Worm (Caenorhabditis elegans) whole organism, L2 larva: ENCODE measurements around the gene F11D5.5.

ENCODE experiments used
- C34F6.9 ChIP-seq: fragments of 150-350 bp; optimal IDR thresholded peaks from 2 replicates; lab custom pipeline; 2014; ENCODE audit warnings: missing biosample characterization, missing genetic modification characterization
- F13H6.1 ChIP-seq: sonication (generic microtip); optimal IDR thresholded peaks from 2 replicates; lab custom pipeline; 2016; ENCODE audit warnings: missing genetic modification characterization, missing compliant biosample characterization
- R02D3.7 ChIP-seq: fragments of 150-350 bp; optimal IDR thresholded peaks from 2 replicates; lab custom pipeline; 2014; ENCODE audit warnings: missing biosample characterization, missing genetic modification characterization
- ZK546.5 ChIP-seq: sonication (generic microtip); optimal IDR thresholded peaks from 2 replicates; lab custom pipeline; 2017; ENCODE audit warnings: missing biosample characterization, missing genetic modification characterization
- alr-1 ChIP-seq: fragments of 150-350 bp; optimal IDR thresholded peaks from 2 replicates; lab custom pipeline; 2014; ENCODE audit warnings: missing biosample characterization, missing genetic modification characterization
- ama-1 ChIP-seq: fragments of 150-350 bp; optimal IDR thresholded peaks from 2 replicates; lab custom pipeline; 2018; ENCODE audit warnings: inconsistent platforms
- blmp-1 ChIP-seq: sonication (generic microtip); optimal IDR thresholded peaks from 2 replicates; lab custom pipeline; 2017; ENCODE audit warnings: missing genetic modification characterization, mild to moderate bottlenecking, missing compliant biosample characterization, antibody characterized with exemption, moderate library complexity; ENCODE audit not compliant: insufficient read depth
- ceh-82 ChIP-seq: fragments of 150-350 bp; optimal IDR thresholded peaks from 2 replicates; lab custom pipeline; 2014; ENCODE audit warnings: missing biosample characterization, missing genetic modification characterization
- crh-2 ChIP-seq: sonication (generic microtip); optimal IDR thresholded peaks from 2 replicates; lab custom pipeline; 2017; ENCODE audit warnings: missing biosample characterization, missing genetic modification characterization
- dmd-4 ChIP-seq: sonication (generic microtip); optimal IDR thresholded peaks from 2 replicates; lab custom pipeline; 2017; ENCODE audit warnings: missing biosample characterization, missing genetic modification characterization
- elt-1 ChIP-seq: fragments of 150-350 bp; optimal IDR thresholded peaks from 2 replicates; lab custom pipeline; 2014; ENCODE audit warnings: missing biosample characterization, missing genetic modification characterization
- elt-3 ChIP-seq: sonication (generic microtip); optimal IDR thresholded peaks from 2 replicates; lab custom pipeline; 2017; ENCODE audit warnings: missing biosample characterization, missing genetic modification characterization
- fos-1 ChIP-seq: fragments of 150-350 bp; optimal IDR thresholded peaks from 2 replicates; lab custom pipeline; 2014; ENCODE audit warnings: missing biosample characterization, missing genetic modification characterization
- gmeb-1 ChIP-seq: fragments of 150-350 bp; optimal IDR thresholded peaks from 2 replicates; lab custom pipeline; 2014; ENCODE audit warnings: missing biosample characterization, missing genetic modification characterization
- lin-13 ChIP-seq: fragments of 150-350 bp; optimal IDR thresholded peaks from 2 replicates; lab custom pipeline; 2014; ENCODE audit warnings: missing biosample characterization, missing genetic modification reagents, missing genetic modification characterization
- mab-5 ChIP-seq: fragments of 150-350 bp; optimal IDR thresholded peaks from 2 replicates; lab custom pipeline; 2014; ENCODE audit warnings: missing biosample characterization, missing genetic modification characterization
- mbf-1 ChIP-seq: sonication (generic microtip); optimal IDR thresholded peaks from 2 replicates; lab custom pipeline; 2017; ENCODE audit warnings: missing biosample characterization, missing genetic modification characterization
- mdl-1 ChIP-seq, 2 experiments: fragments of 150-350 bp in 1 of 2; sonication (generic microtip) in 1 of 2; optimal IDR thresholded peaks; 2 replicates each; lab custom pipeline; 2017; ENCODE audit warnings: missing biosample characterization in 2 of 2, missing genetic modification characterization in 2 of 2
- nhr-10 ChIP-seq: sonication (generic microtip); optimal IDR thresholded peaks from 2 replicates; lab custom pipeline; 2017; ENCODE audit warnings: missing biosample characterization, missing genetic modification characterization
- nhr-11 ChIP-seq: fragments of 150-350 bp; optimal IDR thresholded peaks from 2 replicates; lab custom pipeline; 2014; ENCODE audit warnings: missing biosample characterization, missing genetic modification characterization
- nhr-12 ChIP-seq: fragments of 150-350 bp; optimal IDR thresholded peaks from 2 replicates; lab custom pipeline; 2014; ENCODE audit warnings: missing biosample characterization, missing genetic modification characterization
- nhr-21 ChIP-seq: fragments of 150-350 bp; optimal IDR thresholded peaks from 2 replicates; lab custom pipeline; 2014; ENCODE audit warnings: missing biosample characterization, missing genetic modification characterization
- nhr-23 ChIP-seq: fragments of 150-350 bp; optimal IDR thresholded peaks from 2 replicates; lab custom pipeline; 2014; ENCODE audit warnings: missing biosample characterization, missing genetic modification reagents, missing genetic modification characterization
- nhr-237 ChIP-seq: fragments of 150-350 bp; optimal IDR thresholded peaks from 2 replicates; lab custom pipeline; 2014; ENCODE audit warnings: missing biosample characterization, missing genetic modification characterization
- nhr-25 ChIP-seq: fragments of 150-350 bp; sonication (generic microtip); optimal IDR thresholded peaks from 3 replicates; lab custom pipeline; 2014; ENCODE audit warnings: missing biosample characterization, missing genetic modification characterization
- nhr-6 ChIP-seq: fragments of 150-350 bp; optimal IDR thresholded peaks from 2 replicates; lab custom pipeline; 2014; ENCODE audit warnings: missing biosample characterization, missing genetic modification characterization
- nhr-77 ChIP-seq: fragments of 150-350 bp; optimal IDR thresholded peaks from 2 replicates; lab custom pipeline; 2014; ENCODE audit warnings: missing biosample characterization, missing genetic modification characterization
- peb-1 ChIP-seq: fragments of 150-350 bp; optimal IDR thresholded peaks from 2 replicates; lab custom pipeline; 2014; ENCODE audit warnings: missing biosample characterization, missing genetic modification characterization
- sem-4 ChIP-seq: fragments of 150-350 bp; optimal IDR thresholded peaks from 2 replicates; lab custom pipeline; 2014; ENCODE audit warnings: missing biosample characterization, missing genetic modification reagents, missing genetic modification characterization
- skn-1 ChIP-seq: sonication (generic microtip); optimal IDR thresholded peaks from 2 replicates; lab custom pipeline; 2017; ENCODE audit warnings: missing biosample characterization, missing genetic modification characterization
- sma-3 ChIP-seq: sonication (generic microtip); optimal IDR thresholded peaks from 2 replicates; lab custom pipeline; 2016; ENCODE audit warnings: missing genetic modification reagents, missing genetic modification characterization, missing compliant biosample characterization
- sma-9 ChIP-seq, 2 experiments: fragments of 150-350 bp in 1 of 2; sonication (generic microtip) in 1 of 2; optimal IDR thresholded peaks; 2 replicates each; lab custom pipeline; 2014 to 2016; ENCODE audit warnings: missing genetic modification characterization in 2 of 2, mild to moderate bottlenecking in 1 of 2, missing biosample characterization in 1 of 2, missing compliant biosample characterization in 1 of 2, missing genetic modification reagents in 1 of 2, moderate library complexity in 1 of 2
- snpc-4 ChIP-seq: fragments of 150-350 bp; optimal IDR thresholded peaks from 2 replicates; lab custom pipeline; 2014; ENCODE audit warnings: missing biosample characterization, missing genetic modification characterization
- unc-39 ChIP-seq: fragments of 150-350 bp; optimal IDR thresholded peaks from 2 replicates; lab custom pipeline; 2014; ENCODE audit warnings: missing biosample characterization, missing genetic modification characterization
- unc-55 ChIP-seq: fragments of 150-350 bp; sonication (generic microtip); optimal IDR thresholded peaks from 3 replicates; lab custom pipeline; 2014; ENCODE audit warnings: missing biosample characterization, missing genetic modification reagents, missing genetic modification characterization
- ztf-1 ChIP-seq: fragments of 200-800 bp; sonication (Bioruptor generic); conservative IDR thresholded peaks from 2 replicates; pipeline ENCODE4 v1.3.6; 2022; ENCODE audit warnings: missing genetic modification characterization, missing compliant biosample characterization
- ztf-11 ChIP-seq: sonication (generic microtip); optimal IDR thresholded peaks from 2 replicates; lab custom pipeline; 2017; ENCODE audit warnings: missing biosample characterization, missing genetic modification characterization
- ztf-4 ChIP-seq: fragments of 150-350 bp; optimal IDR thresholded peaks from 2 replicates; lab custom pipeline; 2014; ENCODE audit warnings: missing biosample characterization, missing genetic modification characterization

The F11D5.5 gene

DNA sequence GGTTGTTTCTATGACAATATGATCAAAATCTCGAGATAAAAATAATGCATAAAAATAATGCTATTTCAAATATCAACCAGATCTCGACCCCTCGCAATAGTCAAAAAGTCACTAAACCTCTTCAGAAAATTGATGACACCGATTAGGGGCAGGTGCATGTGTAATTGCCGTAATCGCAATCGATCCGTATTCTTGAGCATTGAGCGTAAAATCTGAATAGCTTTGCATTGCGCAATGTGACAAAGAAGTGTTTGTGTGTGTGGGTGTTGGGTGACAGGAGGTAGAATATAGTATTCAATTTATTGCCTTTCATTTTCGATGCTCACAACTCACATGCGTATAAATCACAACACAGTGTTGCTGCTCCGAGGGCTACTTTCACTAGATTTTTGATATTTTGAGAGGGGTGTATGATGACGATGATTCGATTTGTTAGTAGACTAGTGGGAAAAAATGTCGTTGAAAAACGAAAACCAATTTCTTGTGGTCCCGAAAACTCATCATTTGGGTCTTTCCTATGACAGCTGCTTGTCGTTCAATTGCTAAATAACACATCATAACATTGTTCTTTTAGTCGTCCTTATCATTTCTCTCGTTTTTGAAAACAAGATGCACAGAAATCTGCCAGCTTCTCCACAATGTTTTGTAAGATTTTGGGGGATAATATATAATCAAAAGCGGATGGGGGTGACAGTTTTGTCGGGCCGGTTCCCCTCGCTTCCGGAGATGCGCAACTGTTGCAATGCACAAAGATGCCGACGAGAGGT lies 14.2 kb downstream of the F11D5.5 start:
- TF ChIP-seq nhr-25 (tag; lab: Kevin White, UChicago) (no peak), snpc-4 (tag; lab: Kevin White, UChicago) (no peak), crh-2 (tag; lab: Kevin White, UChicago) (no peak), nhr-12 (no peak), gmeb-1 (tag; lab: Kevin White, UChicago) (no peak), nhr-237 (tag; lab: Kevin White, UChicago) (no peak), sma-9 (GFP tag; optimal IDR thresholded peaks at IDR 0.05; lab: Kevin White, UChicago) (no peak), sma-9 (tag; optimal IDR thresholded peaks at IDR 0.05; lab: Kevin White, UChicago) (no peak), R02D3.7 (tag; lab: Kevin White, UChicago) (no peak), dmd-4 (no peak), mbf-1 (tag; lab: Kevin White, UChicago) (no peak), sem-4 (tag; lab: Kevin White, UChicago) (no peak), sma-3 (GFP tag; lab: Kevin White, UChicago) (no peak), unc-55 (GFP tag; lab: Kevin White, UChicago) (no peak), nhr-6 (no peak)

DNA sequence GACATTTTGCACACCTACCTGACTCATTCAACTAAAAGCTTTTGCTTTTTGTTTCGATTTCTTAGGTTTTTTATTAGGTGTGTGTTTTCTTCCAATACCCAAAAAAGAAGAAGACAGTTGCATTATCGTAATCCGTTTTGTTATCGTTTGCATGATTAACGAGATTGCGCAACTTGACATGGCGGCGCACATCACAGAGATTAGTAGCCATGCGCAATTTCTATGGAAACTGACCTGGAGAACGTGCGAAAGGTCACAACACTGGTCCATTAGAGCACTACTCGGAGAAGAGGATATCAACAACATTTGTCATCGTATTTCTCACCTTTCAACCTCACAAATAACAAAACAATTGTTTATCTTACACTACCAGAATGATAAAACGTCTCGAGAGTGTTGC lies 15.0 kb downstream of the F11D5.5 start:
- no peak for TF ChIP-seq skn-1 (tag; lab: Kevin White, UChicago)
- TF ChIP-seq nhr-12, result no peak
- TF ChIP-seq ama-1 (lab: Kevin White, UChicago), result no peak
- TF ChIP-seq nhr-6, result no peak
- no peak for TF ChIP-seq gmeb-1 (tag; lab: Kevin White, UChicago)
- no peak for TF ChIP-seq blmp-1 (tag; lab: Kevin White, UChicago)

DNA sequence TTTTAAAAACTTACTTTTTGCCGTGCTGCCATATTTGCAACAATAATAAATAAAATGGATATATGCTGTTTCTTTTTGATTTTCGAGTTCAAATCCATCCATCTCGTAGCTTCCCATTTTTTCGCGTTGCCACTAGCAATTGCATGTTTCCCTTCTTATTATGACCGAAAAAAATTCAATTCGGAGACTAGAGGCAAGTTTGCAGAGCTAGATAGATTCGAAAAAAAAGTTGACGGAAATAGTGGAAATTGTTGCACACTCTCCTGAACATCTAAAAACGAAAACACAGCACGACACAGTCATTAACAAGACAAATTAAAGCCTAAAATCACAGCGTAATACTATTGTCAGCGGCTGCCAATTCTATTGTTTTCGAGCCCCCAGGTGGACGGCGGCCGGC lies 24.3 kb downstream of the F11D5.5 start, which contains the start of gene F11D5.6:
TSS of gene F11D5.6 (minus strand) at position 101 of the 400 bp plus-strand sequence.
- TF ChIP-seq nhr-77 (no peak), nhr-21 (no peak), sma-9 (GFP tag; optimal IDR thresholded peaks at IDR 0.05; lab: Kevin White, UChicago) (no peak), sma-9 (tag; optimal IDR thresholded peaks at IDR 0.05; lab: Kevin White, UChicago) (no peak), ceh-82 (tag; lab: Kevin White, UChicago) (no peak), peb-1 (no peak), ztf-4 (tag; lab: Kevin White, UChicago) (no peak), dmd-4 (no peak), ZK546.5 (no peak), nhr-11 (tag; lab: Kevin White, UChicago) (no peak), skn-1 (tag; lab: Kevin White, UChicago) (no peak), elt-3 (tag; lab: Kevin White, UChicago) (no peak), nhr-6 (no peak), R02D3.7 (tag; lab: Kevin White, UChicago) (no peak), lin-13 (GFP tag; lab: Kevin White, UChicago) (no peak), nhr-10 (tag; lab: Kevin White, UChicago) (no peak), nhr-237 (tag; lab: Kevin White, UChicago) (no peak), C34F6.9 (tag; lab: Kevin White, UChicago) (no peak)

DNA sequence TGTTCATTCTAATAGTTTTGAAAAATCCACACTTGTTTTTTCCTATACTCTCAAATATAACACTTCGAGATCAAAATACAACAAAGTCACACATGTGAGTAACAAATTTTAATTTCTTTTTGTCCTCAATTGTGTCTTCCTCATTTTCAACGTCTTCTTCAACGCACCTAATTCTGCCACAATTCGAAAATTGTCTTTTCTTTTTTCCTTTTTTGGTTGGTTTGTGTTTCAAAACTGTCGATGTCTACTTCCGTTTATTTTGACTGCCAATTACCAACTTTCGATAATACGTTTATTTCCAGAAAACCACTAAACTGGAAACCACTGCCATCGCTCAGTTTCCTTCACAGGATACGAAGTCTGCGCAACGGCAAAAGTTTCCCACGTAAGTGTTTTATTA lies 31.0 kb downstream of the F11D5.5 start, which contains the start of gene F11D5.1:
TSS of gene F11D5.1 (plus strand) at position 301 of the 400 bp plus-strand sequence.
- TF ChIP-seq mab-5 (tag; lab: Kevin White, UChicago), result no peak
- TF ChIP-seq nhr-11 (tag; lab: Kevin White, UChicago), result no peak
- TF ChIP-seq F13H6.1 (tag; lab: Kevin White, UChicago), result no peak
- no peak for TF ChIP-seq blmp-1 (tag; lab: Kevin White, UChicago)
- TF ChIP-seq R02D3.7 (tag; lab: Kevin White, UChicago), result no peak

DNA sequence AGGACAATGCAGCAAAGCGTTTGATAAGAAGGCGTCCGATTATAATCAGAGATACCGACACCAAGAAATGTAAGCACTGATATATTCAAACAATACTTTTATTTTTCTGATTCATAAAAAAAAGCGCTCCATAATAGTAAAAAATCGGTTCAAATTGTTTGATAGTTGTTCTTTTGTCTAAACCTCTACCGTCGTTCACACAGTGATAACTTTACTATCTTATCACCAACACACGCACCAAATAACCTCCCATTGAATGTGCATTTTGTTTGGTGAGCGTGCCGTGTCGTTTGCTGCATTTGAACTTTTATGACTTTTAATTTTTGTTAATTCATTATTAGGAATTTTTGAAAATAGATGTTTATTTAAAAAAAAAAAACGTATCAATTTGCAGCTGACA lies 32.2 kb downstream of the F11D5.5 start:
- TF ChIP-seq blmp-1 (tag; lab: Kevin White, UChicago) (no peak), elt-3 (tag; lab: Kevin White, UChicago) (no peak), peb-1 (no peak), ZK546.5 (no peak), sma-3 (GFP tag; lab: Kevin White, UChicago) (no peak), ztf-4 (tag; lab: Kevin White, UChicago) (no peak), skn-1 (tag; lab: Kevin White, UChicago) (peak; percentile 36), mab-5 (tag; lab: Kevin White, UChicago) (no peak), sma-9 (GFP tag; optimal IDR thresholded peaks at IDR 0.05; lab: Kevin White, UChicago) (peak; percentile 29), sma-9 (tag; optimal IDR thresholded peaks at IDR 0.05; lab: Kevin White, UChicago) (no peak), alr-1 (tag; lab: Kevin White, UChicago) (no peak), nhr-10 (tag; lab: Kevin White, UChicago) (no peak), nhr-77 (no peak), nhr-6 (no peak), fos-1 (tag; lab: Kevin White, UChicago) (peak; percentile 90), nhr-12 (no peak), gmeb-1 (tag; lab: Kevin White, UChicago) (no peak), unc-55 (GFP tag; lab: Kevin White, UChicago) (no peak), ztf-11 (no peak), elt-1 (tag; lab: Kevin White, UChicago) (no peak), mdl-1 (tag; optimal IDR thresholded peaks at IDR 0.05; lab: Kevin White, UChicago) (no peak), ceh-82 (tag; lab: Kevin White, UChicago) (no peak), dmd-4 (no peak), nhr-23 (tag; lab: Kevin White, UChicago) (no peak), nhr-11 (tag; lab: Kevin White, UChicago) (no peak), crh-2 (tag; lab: Kevin White, UChicago) (peak; percentile 1), nhr-21 (no peak), ztf-1 (GFP tag; lab: Robert Waterston, UW) (no peak), mbf-1 (tag; lab: Kevin White, UChicago) (no peak), C34F6.9 (tag; lab: Kevin White, UChicago) (no peak), lin-13 (GFP tag; lab: Kevin White, UChicago) (no peak), unc-39 (tag; lab: Kevin White, UChicago) (no peak)
